Worm (Caenorhabditis elegans): Measurements from ENCODE around the gene cht-6.

DNA sequence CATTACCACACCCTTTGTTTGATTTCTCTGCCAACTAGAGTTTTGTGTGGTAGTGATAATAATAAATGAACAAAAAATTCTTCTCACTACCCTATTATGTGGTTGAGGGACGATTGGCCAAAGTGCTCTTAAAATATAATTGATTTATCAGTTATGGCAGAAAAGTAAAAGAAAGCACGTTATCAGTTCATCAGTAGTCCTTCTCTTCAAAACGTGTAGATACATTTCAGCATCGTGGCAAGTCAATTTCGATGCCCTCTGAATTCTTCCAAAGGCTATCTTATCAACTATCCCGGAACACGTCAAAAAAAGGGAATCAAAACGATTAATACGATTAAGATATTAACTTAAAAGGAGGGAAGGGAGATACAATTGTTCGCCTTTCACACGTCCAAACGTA lies 1.7 kb upstream of the cht-6 start:
- TF ChIP-seq tbx-11 (GFP tag; IDR thresholded peaks at IDR 0.05), result no peak
- TF ChIP-seq flt-1 (GFP tag; IDR thresholded peaks at IDR 0.05), result no peak
- no peak for TF ChIP-seq ceh-13 (GFP tag; optimal IDR thresholded peaks at IDR 0.05)
- TF ChIP-seq hmbx-1 (tag; optimal IDR thresholded peaks at IDR 0.05), result no peak
- TF ChIP-seq ceh-36 (tag; optimal IDR thresholded peaks at IDR 0.05), result no peak
- TF ChIP-seq F13C5.2 (tag; optimal IDR thresholded peaks at IDR 0.05), result no peak
- no peak for TF ChIP-seq pes-1 (GFP tag; IDR thresholded peaks at IDR 0.05)
